Fruit fly (Drosophila melanogaster): Measurements from ENCODE around the gene CG10514.

- no peak for TF ChIP-seq gl (tag; optimal IDR thresholded peaks at IDR 0.05)
- no peak for TF ChIP-seq D1 (tag; optimal IDR thresholded peaks at IDR 0.05)
- no peak for TF ChIP-seq Snoo (tag; optimal IDR thresholded peaks at IDR 0.05)
- TF ChIP-seq CG10348 (GFP tag; IDR thresholded peaks at IDR 0.05): no peak
- TF ChIP-seq rn (GFP tag; IDR thresholded peaks at IDR 0.05): no peak
- TF ChIP-seq fd96Ca (GFP tag; IDR thresholded peaks at IDR 0.05): no peak
- TF ChIP-seq CG9948 (tag; optimal IDR thresholded peaks at IDR 0.05): no peak
- TF ChIP-seq CG12605 (GFP tag; IDR thresholded peaks at IDR 0.05): no peak
- peak; percentile 74 for TF ChIP-seq EcR (GFP tag; optimal IDR thresholded peaks at IDR 0.05)
- no peak for TF ChIP-seq CG17806 (tag; optimal IDR thresholded peaks at IDR 0.05)
- TF ChIP-seq CG14655 (GFP tag; optimal IDR thresholded peaks at IDR 0.05): no peak
- TF ChIP-seq CG15710 (tag; optimal IDR thresholded peaks at IDR 0.05): no peak
- no peak for TF ChIP-seq CG8301 (tag; optimal IDR thresholded peaks at IDR 0.05)
- TF ChIP-seq Ets98B (GFP tag; IDR thresholded peaks at IDR 0.05): no peak
These were observed 24.3 kb upstream of the CG10514 start, which contains the start of gene CG31436 for dm6 chr3R:25303857-25304440.
